Worm (Caenorhabditis elegans): Measurements from ENCODE around the gene C18E9.9.

ce11 chrII:8990267-8990666 is 923 bp upstream of the C18E9.9 start:
- TF ChIP-seq php-3 (GFP tag; IDR thresholded peaks at IDR 0.05) (no peak), mep-1 (tag; optimal IDR thresholded peaks at IDR 0.05) (no peak), nhr-25 (tag; optimal IDR thresholded peaks at IDR 0.05; ENCODE audit: borderline replicate concordance, insufficient read depth) (no peak), ztf-11 (tag; optimal IDR thresholded peaks at IDR 0.05) (no peak), pha-4 (GFP tag; IDR thresholded peaks at IDR 0.05) (no peak), pha-4 (tag; optimal IDR thresholded peaks at IDR 0.05) (no peak), lin-13 (GFP tag; optimal IDR thresholded peaks at IDR 0.05) (no peak), ceh-44 (GFP tag; IDR thresholded peaks at IDR 0.05) (no peak), unc-130 (GFP tag; optimal IDR thresholded peaks at IDR 0.05) (no peak), cey-2 (tag; optimal IDR thresholded peaks at IDR 0.05; ENCODE audit: borderline replicate concordance, insufficient read depth) (no peak), dmd-6 (GFP tag; IDR thresholded peaks at IDR 0.05) (peak; percentile 38), unc-62 (GFP tag; optimal IDR thresholded peaks at IDR 0.05 in 1 of 2) (no peak), unc-62 (tag; optimal IDR thresholded peaks at IDR 0.05) (no peak), R02D3.7 (tag; optimal IDR thresholded peaks at IDR 0.05) (no peak), tra-1 (GFP tag; IDR thresholded peaks at IDR 0.05) (no peak), nhr-76 (tag; optimal IDR thresholded peaks at IDR 0.05) (no peak)
